Worm (Caenorhabditis elegans) whole organism, early embryonic: ENCODE data around the gene Y48C3A.18.

Experiments used
- B0310.2 ChIP-seq: sonication (generic microtip); optimal IDR thresholded peaks from 2 replicates; lab custom pipeline; 2016; ENCODE audit warnings: mild to moderate bottlenecking, missing genetic modification characterization, missing compliant biosample characterization
- F13C5.2 ChIP-seq: sonication (generic microtip); optimal IDR thresholded peaks from 2 replicates; lab custom pipeline; 2017; ENCODE audit warnings: mild to moderate bottlenecking, missing genetic modification characterization, inconsistent platforms, missing compliant biosample characterization
- aly-1 ChIP-seq: sonication (generic microtip); optimal IDR thresholded peaks from 2 replicates; lab custom pipeline; 2016; ENCODE audit warnings: missing genetic modification characterization, missing compliant biosample characterization
- ama-1 ChIP-seq: fragments of 150-350 bp; optimal IDR thresholded peaks from 2 replicates; lab custom pipeline; 2014
- ets-7 ChIP-seq: sonication (generic microtip); optimal IDR thresholded peaks from 2 replicates; lab custom pipeline; 2016; ENCODE audit warnings: missing genotype, missing genetic modification characterization, missing compliant biosample characterization
- hmg-4 ChIP-seq: fragments of 200-800 bp; sonication (Bioruptor generic); optimal IDR thresholded peaks from 2 replicates; lab custom pipeline; 2018; ENCODE audit warnings: mild to moderate bottlenecking, missing genetic modification characterization, missing compliant biosample characterization
- hnd-1 ChIP-seq: sonication (generic microtip); optimal IDR thresholded peaks from 2 replicates; lab custom pipeline; 2016; ENCODE audit warnings: missing genetic modification characterization, missing compliant biosample characterization
- sea-1 ChIP-seq: fragments of 200-800 bp; sonication (Bioruptor generic); conservative IDR thresholded peaks from 2 replicates; pipeline ENCODE4 v1.3.6; 2022; ENCODE audit warnings: missing genetic modification characterization, missing compliant biosample characterization
- tbx-11 ChIP-seq: fragments of 200-800 bp; sonication (Bioruptor generic); IDR thresholded peaks from 2 replicates; pipeline ENCODE4 v1.3.6; 2022; ENCODE audit warnings: missing genetic modification characterization, missing compliant biosample characterization
- tbx-37 ChIP-seq: fragments of 200-800 bp; sonication (Bioruptor generic); conservative IDR thresholded peaks from 2 replicates; pipeline ENCODE4 v1.3.6; 2022; ENCODE audit warnings: missing genetic modification reagents, missing genetic modification characterization, missing compliant biosample characterization

DNA sequence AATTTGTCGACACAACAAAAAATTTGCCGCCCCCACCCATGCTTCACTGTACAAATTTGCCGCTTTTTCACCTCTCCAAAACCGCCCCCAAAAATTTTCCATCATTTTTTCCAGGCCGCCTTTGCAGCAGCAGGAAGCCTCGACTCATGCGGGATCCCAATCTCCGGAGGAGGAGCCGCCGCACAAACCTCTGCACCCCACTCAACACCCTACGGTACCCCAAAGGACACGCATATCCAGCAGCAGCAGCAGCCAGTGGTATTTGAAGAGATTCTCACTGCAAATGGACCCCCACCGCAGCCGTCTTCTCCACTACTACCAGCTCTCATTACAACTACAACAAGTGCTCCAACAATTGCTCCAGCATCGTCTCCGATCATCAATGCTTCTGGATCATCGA lies 29.4 kb upstream of the Y48C3A.18 start:
- TF ChIP-seq ama-1 (lab: Kevin White, UChicago) (no peak), tbx-11 (GFP tag; lab: Robert Waterston, UW) (no peak), B0310.2 (tag; lab: Kevin White, UChicago) (no peak), F13C5.2 (tag; lab: Kevin White, UChicago) (no peak), sea-1 (GFP tag; lab: Robert Waterston, UW) (no peak), hnd-1 (tag; lab: Kevin White, UChicago) (no peak), hmg-4 (GFP tag; lab: Kevin White, UChicago) (no peak), aly-1 (tag; lab: Kevin White, UChicago) (no peak), ets-7 (no peak), tbx-37 (no peak)
